Fruit fly (Drosophila melanogaster) S2 (cell line): Measurements from ENCODE around the gene CG17292.

Experiments used
- CG8478 ChIP-seq: fragments of >200 bp; optimal IDR thresholded peaks from 2 replicates; lab custom pipeline; 2018
- CTCF ChIP-seq, 2 experiments: fragments of >200 bp; optimal IDR thresholded peaks; 2 replicates each; lab custom pipeline; 2018

- TF ChIP-seq CG8478 (no peak), CTCF (optimal IDR thresholded peaks at IDR 0.05; lab: Kevin White, UChicago) (no peak)
Observed at dm6 chr2L:8327272-8327555, 43.0 kb upstream of the CG17292 start, which contains the start of gene CG14275.
